Fruit fly (Drosophila melanogaster) whole organism, embryonic: ENCODE data around the gene CG10694.

Experiments
- CG15479 ChIP-seq: fragments of 200-800 bp; sonication (Bioruptor generic); optimal IDR thresholded peaks from 3 replicates; lab custom pipeline; 2019; ENCODE audit warnings: missing biosample characterization, mild to moderate bottlenecking, missing genetic modification characterization, moderate library complexity
- CG6683 ChIP-seq: fragments of 200-800 bp; sonication (Bioruptor generic); optimal IDR thresholded peaks from 2 replicates; lab custom pipeline; 2017; ENCODE audit warnings: missing biosample characterization, mild to moderate bottlenecking, missing genetic modification characterization, missing genetic modification reagents
- CG6854 ChIP-seq: fragments of 200-800 bp; sonication (Bioruptor generic); optimal IDR thresholded peaks from 3 replicates; lab custom pipeline; 2017; ENCODE audit warnings: missing biosample characterization, mild to moderate bottlenecking, missing genetic modification characterization
- Gug ChIP-seq: fragments of 200-800 bp; sonication (Bioruptor generic); IDR thresholded peaks from 4 replicates; pipeline ENCODE4 v1.3.6; 2022; ENCODE audit warnings: missing biosample characterization, missing genetic modification characterization
- abd-A ChIP-seq: fragments of 200-800 bp; sonication (Bioruptor generic); optimal IDR thresholded peaks from 3 replicates; lab custom pipeline; 2019; ENCODE audit warnings: missing biosample characterization, mild to moderate bottlenecking, missing genetic modification characterization, moderate library complexity
- ap ChIP-seq: fragments of 200-800 bp; sonication (Bioruptor generic); IDR thresholded peaks from 2 replicates; pipeline ENCODE4 v1.3.6; 2022; ENCODE audit warnings: missing biosample characterization, missing genetic modification characterization
- br ChIP-seq: fragments of >200 bp; optimal IDR thresholded peaks from 2 replicates; lab custom pipeline; 2017
- dm ChIP-seq: fragments of 200-800 bp; sonication (Bioruptor generic); optimal IDR thresholded peaks from 3 replicates; lab custom pipeline; 2016; ENCODE audit warnings: missing biosample characterization, missing genetic modification characterization
- fd102C ChIP-seq: fragments of 200-800 bp; sonication (Bioruptor generic); optimal IDR thresholded peaks from 2 replicates; lab custom pipeline; 2018; ENCODE audit warnings: missing biosample characterization, mild to moderate bottlenecking, missing genetic modification characterization, moderate library complexity
- kay ChIP-seq: fragments of 200-800 bp; sonication (Bioruptor generic); optimal IDR thresholded peaks from 2 replicates; lab custom pipeline; 2016; ENCODE audit warnings: missing biosample characterization, missing genetic modification characterization
- schlank ChIP-seq: fragments of 200-800 bp; sonication (Bioruptor generic); optimal IDR thresholded peaks from 2 replicates; lab custom pipeline; 2018; ENCODE audit warnings: missing biosample characterization, mild to moderate bottlenecking, missing genetic modification characterization
- sima ChIP-seq: fragments of 200-800 bp; sonication (Bioruptor generic); optimal IDR thresholded peaks from 2 replicates; lab custom pipeline; 2016; ENCODE audit warnings: missing biosample characterization, missing genetic modification characterization
- toy ChIP-seq: fragments of 200-800 bp; sonication (Bioruptor generic); IDR thresholded peaks from 2 replicates; pipeline ENCODE4 v1.3.6; 2022; ENCODE audit warnings: missing biosample characterization, missing genetic modification characterization

DNA sequence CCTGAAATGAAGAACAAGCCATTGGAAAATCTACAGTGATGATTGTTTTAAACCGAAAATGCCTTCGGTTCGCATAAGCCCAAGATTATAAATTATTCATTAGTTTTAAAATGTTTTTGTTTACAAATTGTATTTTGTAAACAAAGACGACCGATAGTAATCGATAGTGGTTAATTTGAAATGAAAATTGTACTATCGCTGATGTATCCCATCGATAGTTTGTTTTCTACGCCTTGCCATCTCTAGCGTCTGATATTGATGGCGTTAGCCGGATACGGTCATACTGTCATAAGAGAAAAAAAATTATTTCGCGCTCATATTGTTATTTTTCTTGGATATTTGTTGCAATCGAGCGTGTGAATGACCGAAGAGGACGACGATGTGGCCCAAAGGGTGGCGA lies 49.1 kb upstream of the CG10694 start, which contains the start of gene SMC1:
- TF ChIP-seq CG6683 (GFP tag; lab: Kevin White, UChicago) = peak; percentile 6
- no peak for TF ChIP-seq ap
- no peak for TF ChIP-seq CG15479 (GFP tag; lab: Kevin White, UChicago)
- TF ChIP-seq br (lab: Kevin White, UChicago) = no peak
- TF ChIP-seq abd-A (tag; lab: Kevin White, UChicago) = no peak
- TF ChIP-seq kay = no peak
- TF ChIP-seq schlank = peak; percentile 24
- TF ChIP-seq fd102C (GFP tag; lab: Kevin White, UChicago) = no peak
- TF ChIP-seq sima (GFP tag; lab: Kevin White, UChicago) = peak; percentile 6
- TF ChIP-seq dm (GFP tag; lab: Kevin White, UChicago) = peak; percentile 41
- TF ChIP-seq toy (GFP tag; lab: Robert Waterston, UW) = no peak
- TF ChIP-seq Gug (GFP tag; lab: Robert Waterston, UW) = peak; percentile 40; the same call in 1 of the 4 replicates
- no peak for TF ChIP-seq CG6854 (GFP tag; lab: Kevin White, UChicago)
